Worm (Caenorhabditis elegans): Measurements from ENCODE around the gene pkc-3.

Gene pkc-3

DNA sequence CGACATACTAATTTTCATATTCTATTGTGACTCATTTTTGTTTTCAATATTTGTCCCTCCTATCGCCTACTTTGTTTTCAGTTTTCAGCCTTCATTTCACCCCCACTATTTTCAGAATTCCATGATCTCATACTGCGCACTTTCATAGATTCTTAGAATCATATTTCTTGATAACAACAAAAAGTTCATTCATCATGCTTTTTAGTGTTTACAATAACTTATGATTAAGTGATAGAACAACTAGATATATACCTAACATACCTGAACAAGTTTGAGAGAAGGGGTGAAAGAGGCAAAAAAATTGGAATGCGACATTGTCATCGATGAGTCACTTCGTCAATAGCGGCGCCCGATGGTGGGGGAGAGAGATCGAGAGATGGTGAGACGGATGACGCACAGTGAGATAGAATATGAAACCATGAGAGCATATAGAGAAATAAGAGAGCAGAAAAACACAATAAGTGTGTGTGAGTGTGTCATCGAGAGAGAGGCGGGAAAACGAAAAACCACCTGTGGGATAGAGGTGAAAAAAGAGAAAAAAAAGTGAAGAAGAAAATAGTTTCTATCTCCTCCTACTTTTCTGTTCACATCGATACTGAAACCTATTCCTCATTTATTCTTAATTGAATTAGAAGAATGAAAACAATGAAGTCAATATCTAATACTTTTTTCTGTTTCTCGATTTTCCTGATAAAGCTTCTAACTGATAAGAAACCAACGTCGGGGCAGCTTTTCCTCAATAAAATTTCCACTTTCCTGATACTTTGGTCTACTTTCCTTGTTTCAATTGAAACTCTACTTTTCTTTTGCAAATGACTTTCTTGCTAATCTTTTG, 43.0 kb upstream of the pkc-3 start (continued):
- no peak for TF ChIP-seq C17E4.6 (GFP tag; IDR thresholded peaks at IDR 0.05)
- no peak for TF ChIP-seq ama-1 (optimal IDR thresholded peaks at IDR 0.05)
- TF ChIP-seq ama-1 (GFP tag; optimal IDR thresholded peaks at IDR 0.05) = no peak
- TF ChIP-seq ceh-79 (tag; optimal IDR thresholded peaks at IDR 0.05) = no peak
- no peak for TF ChIP-seq zim-3 (tag; optimal IDR thresholded peaks at IDR 0.05)
- TF ChIP-seq ceh-27 (GFP tag; optimal IDR thresholded peaks at IDR 0.05) = peak; percentile 63
- TF ChIP-seq lsl-1 (GFP tag; optimal IDR thresholded peaks at IDR 0.05) = no peak
- TF ChIP-seq tlf-1 (GFP tag; optimal IDR thresholded peaks at IDR 0.05) = no peak
- TF ChIP-seq snpc-4 (GFP tag; optimal IDR thresholded peaks at IDR 0.05) = no peak
- peak in 2 of 4 experiments; percentile 3 to 34 for TF ChIP-seq snpc-4 (tag; optimal IDR thresholded peaks at IDR 0.05)
- TF ChIP-seq nfyb-1 (GFP tag; IDR thresholded peaks at IDR 0.05) = peak; percentile 49; the same call in 1 of the 2 replicates
- peak; percentile 22 for TF ChIP-seq efl-1 (GFP tag; optimal IDR thresholded peaks at IDR 0.05)
- TF ChIP-seq mes-4 (tag; optimal IDR thresholded peaks at IDR 0.05) = no peak
- no peak for TF ChIP-seq chd-7 (tag; optimal IDR thresholded peaks at IDR 0.05)
- TF ChIP-seq ceh-40 (GFP tag; IDR thresholded peaks at IDR 0.05) = 0 out of 2 replicates have a peak, but pooled peaks have one; percentile 43
- TF ChIP-seq F52B5.7 (tag; optimal IDR thresholded peaks at IDR 0.05) = no peak
- no peak for TF ChIP-seq egl-44 (GFP tag; IDR thresholded peaks at IDR 0.05)
- peak; percentile 30 for TF ChIP-seq lin-54 (GFP tag; optimal IDR thresholded peaks at IDR 0.05)
- no peak for TF ChIP-seq mel-28 (tag; optimal IDR thresholded peaks at IDR 0.05; ENCODE audit: borderline replicate concordance)
- no peak for TF ChIP-seq nhr-120 (GFP tag; IDR thresholded peaks at IDR 0.05)
- TF ChIP-seq nhr-179 (tag; optimal IDR thresholded peaks at IDR 0.05) = no peak
- peak; percentile 5 for TF ChIP-seq die-1 (tag; optimal IDR thresholded peaks at IDR 0.05)
- no peak for TF ChIP-seq repo-1 (tag; optimal IDR thresholded peaks at IDR 0.05)
- 0 out of 2 replicates have a peak, but pooled peaks have one; percentile 13 for TF ChIP-seq ceh-100 (GFP tag; IDR thresholded peaks at IDR 0.05)
- no peak for TF ChIP-seq ceh-58 (GFP tag; IDR thresholded peaks at IDR 0.05)
- 0 out of 2 replicates have a peak, but pooled peaks have one; percentile 10 for TF ChIP-seq C06A6.2 (GFP tag; conservative IDR thresholded peaks at IDR 0.05)
- peak; percentile 15 for TF ChIP-seq madf-10 (tag; optimal IDR thresholded peaks at IDR 0.05)
- no peak for TF ChIP-seq ztf-28 (GFP tag; IDR thresholded peaks at IDR 0.05)
- TF ChIP-seq him-1 (tag; optimal IDR thresholded peaks at IDR 0.05) = no peak
- no peak for TF ChIP-seq ztf-3 (GFP tag; optimal IDR thresholded peaks at IDR 0.05)
- peak; percentile 12 for TF ChIP-seq attf-5 (GFP tag; optimal IDR thresholded peaks at IDR 0.05)
- no peak for TF ChIP-seq aptf-2 (GFP tag; conservative IDR thresholded peaks at IDR 0.05)
- TF ChIP-seq F37B4.10 (GFP tag; IDR thresholded peaks at IDR 0.05) = no peak
- no peak for TF ChIP-seq cebp-1 (GFP tag; IDR thresholded peaks at IDR 0.05)
- peak; percentile 69 for TF ChIP-seq cebp-1 (tag; optimal IDR thresholded peaks at IDR 0.05)
- TF ChIP-seq mxl-1 (tag; optimal IDR thresholded peaks at IDR 0.05) = no peak
- no peak for TF ChIP-seq akir-1 (GFP tag; optimal IDR thresholded peaks at IDR 0.05)
- peak; percentile 81 for TF ChIP-seq hmg-1.2 (GFP tag; IDR thresholded peaks at IDR 0.05)
- no peak for TF ChIP-seq hrde-1 (tag; optimal IDR thresholded peaks at IDR 0.05; ENCODE audit: borderline replicate concordance)
- TF ChIP-seq mcd-1 (GFP tag; IDR thresholded peaks at IDR 0.05) = peak; percentile 40; the same call in 1 of the 2 replicates
- TF ChIP-seq Y95B8A.8 (GFP tag; IDR thresholded peaks at IDR 0.05) = no peak
- no peak for TF ChIP-seq B0261.1 (tag; optimal IDR thresholded peaks at IDR 0.05)
- TF ChIP-seq ZK185.1 (tag; optimal IDR thresholded peaks at IDR 0.05; ENCODE audit: poor library complexity, severe bottlenecking) = peak; percentile 45
- no peak for TF ChIP-seq F57C9.4 (tag; optimal IDR thresholded peaks at IDR 0.05)
- TF ChIP-seq atf-7 (tag; optimal IDR thresholded peaks at IDR 0.05) = peak; percentile 27
- peak; percentile 40; the same call in 1 of the 2 replicates for TF ChIP-seq dox-1 (GFP tag; IDR thresholded peaks at IDR 0.05)
- TF ChIP-seq lin-40 (tag; optimal IDR thresholded peaks at IDR 0.05) = peak; percentile 67
- TF ChIP-seq attf-3 (GFP tag; conservative IDR thresholded peaks at IDR 0.05) = no peak
